Fruit fly (Drosophila melanogaster): ENCODE data around the gene beat-IIa.

beat-IIa gene

dm6 chr3R:17371094-17371493, 5.2 kb upstream of the beat-IIa start:
- no peak for TF ChIP-seq bab1 (GFP tag; optimal IDR thresholded peaks at IDR 0.05)
- no peak for TF ChIP-seq CG14711 (tag; optimal IDR thresholded peaks at IDR 0.05)
- TF ChIP-seq CG7101 (tag; optimal IDR thresholded peaks at IDR 0.05), result no peak
- TF ChIP-seq pad (GFP tag; optimal IDR thresholded peaks at IDR 0.05), result no peak

- TF ChIP-seq CG1620 (GFP tag; optimal IDR thresholded peaks at IDR 0.05) (no peak), Mnt (GFP tag; optimal IDR thresholded peaks at IDR 0.05) (no peak), CG7101 (tag; optimal IDR thresholded peaks at IDR 0.05) (no peak), pad (GFP tag; optimal IDR thresholded peaks at IDR 0.05) (no peak), CG14711 (tag; optimal IDR thresholded peaks at IDR 0.05) (no peak), bab1 (GFP tag; optimal IDR thresholded peaks at IDR 0.05) (no peak), cnc (optimal IDR thresholded peaks at IDR 0.05) (no peak), CG5204 (GFP tag; optimal IDR thresholded peaks at IDR 0.05) (no peak), Hr96 (GFP tag; optimal IDR thresholded peaks at IDR 0.05) (no peak), CG11617 (GFP tag; optimal IDR thresholded peaks at IDR 0.05) (no peak)
These were observed 6.5 kb downstream of the beat-IIa start for dm6 chr3R:17359370-17359769.

dm6 chr3R:17346212-17346611, 19.7 kb downstream of the beat-IIa start:
- TF ChIP-seq CG11617 (GFP tag; optimal IDR thresholded peaks at IDR 0.05), result no peak
- TF ChIP-seq CG7045 (GFP tag; optimal IDR thresholded peaks at IDR 0.05), result no peak
- TF ChIP-seq CG1620 (GFP tag; optimal IDR thresholded peaks at IDR 0.05), result no peak
- no peak for TF ChIP-seq cnc (optimal IDR thresholded peaks at IDR 0.05)
- TF ChIP-seq bab1 (GFP tag; optimal IDR thresholded peaks at IDR 0.05), result no peak
- TF ChIP-seq CG14711 (tag; optimal IDR thresholded peaks at IDR 0.05), result no peak
- no peak for TF ChIP-seq CG7101 (tag; optimal IDR thresholded peaks at IDR 0.05)
- no peak for TF ChIP-seq ovo (GFP tag; optimal IDR thresholded peaks at IDR 0.05)
- no peak for TF ChIP-seq Crg-1 (GFP tag; optimal IDR thresholded peaks at IDR 0.05)

dm6 chr3R:17289059-17289458, 76.9 kb downstream of the beat-IIa start:
- TF ChIP-seq Clk (GFP tag; optimal IDR thresholded peaks at IDR 0.05), result no peak

dm6 chr3R:17284348-17284747, 81.6 kb downstream of the beat-IIa start, which contains the start of gene CG31419:
Gene CG31419, plus strand, starts transcription at chr3R:17284648.
- TF ChIP-seq bab1 (GFP tag; optimal IDR thresholded peaks at IDR 0.05) (no peak), CG11617 (GFP tag; optimal IDR thresholded peaks at IDR 0.05) (no peak), Mnt (GFP tag; optimal IDR thresholded peaks at IDR 0.05) (no peak), cnc (optimal IDR thresholded peaks at IDR 0.05) (no peak), ovo (GFP tag; optimal IDR thresholded peaks at IDR 0.05) (no peak), toe (GFP tag; optimal IDR thresholded peaks at IDR 0.05) (no peak), cic (GFP tag; optimal IDR thresholded peaks at IDR 0.05) (no peak), tj (GFP tag; optimal IDR thresholded peaks at IDR 0.05) (no peak), Clk (GFP tag; optimal IDR thresholded peaks at IDR 0.05) (no peak), CG7045 (GFP tag; optimal IDR thresholded peaks at IDR 0.05) (no peak), CG7101 (tag; optimal IDR thresholded peaks at IDR 0.05) (no peak), pad (GFP tag; optimal IDR thresholded peaks at IDR 0.05) (no peak), CG33017 (tag; optimal IDR thresholded peaks at IDR 0.05) (no peak), Hr96 (GFP tag; optimal IDR thresholded peaks at IDR 0.05) (no peak)

dm6 chr3R:17283495-17283894, 82.4 kb downstream of the beat-IIa start, which contains the start of gene CG31418:
Gene CG31418, plus strand, starts transcription at chr3R:17283795.
- no peak for TF ChIP-seq CG14711 (tag; optimal IDR thresholded peaks at IDR 0.05)

Measured in whole organism, adult.